Worm (Caenorhabditis elegans): ENCODE results near the gene C53A5.13.
A peak's percentile ranks its signal among the peaks of the same experiment; 100 is the strongest.

C53A5.13 gene

DNA sequence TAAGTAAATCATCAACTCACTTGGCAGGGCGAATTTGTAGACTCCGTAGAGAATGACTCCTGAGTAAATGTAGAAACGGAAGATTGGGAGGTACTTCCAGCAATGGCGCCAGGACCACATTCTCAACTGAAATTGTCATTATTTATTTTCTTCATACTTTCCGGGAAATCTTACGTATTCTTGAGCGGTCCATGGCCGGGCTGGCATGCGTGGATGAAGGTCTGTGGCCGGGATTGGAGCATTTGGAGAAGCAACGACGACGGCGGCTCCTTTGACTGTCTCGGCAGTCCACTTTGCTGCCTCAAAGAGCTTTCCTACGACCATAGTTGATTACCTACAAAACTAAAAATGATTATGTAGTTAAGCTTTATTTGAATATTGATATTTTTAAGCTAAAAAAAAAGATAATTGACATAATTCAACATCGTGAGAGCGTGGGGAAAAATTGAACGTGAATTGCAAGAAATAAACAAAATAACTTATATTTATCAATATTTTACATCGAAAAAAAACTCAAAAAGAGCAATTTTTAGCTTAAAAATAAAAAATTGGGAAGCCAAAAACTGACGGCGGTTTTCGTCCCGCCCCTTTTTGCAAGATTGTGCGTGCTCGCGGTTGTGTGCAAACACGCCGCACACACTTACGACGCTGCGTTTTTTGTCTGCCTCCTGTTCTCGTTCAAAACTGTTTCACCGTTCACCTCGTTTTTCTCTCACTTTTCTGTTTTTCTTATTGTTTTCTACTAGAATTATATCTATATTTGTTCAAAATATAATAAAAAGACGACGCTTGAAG lies 22.7 kb upstream of the C53A5.13 start, which contains the start of gene ril-1:
ril-1 (minus strand) TSS at position 342 of the 795 bp plus-strand sequence.
- TF ChIP-seq snpc-4 (tag; optimal IDR thresholded peaks at IDR 0.05) (peak; percentile 16), C34F6.9 (tag; optimal IDR thresholded peaks at IDR 0.05) (peak; percentile 23), unc-62 (GFP tag; optimal IDR thresholded peaks at IDR 0.05) (no peak), ZK546.5 (tag; optimal IDR thresholded peaks at IDR 0.05) (no peak), lin-39 (tag; optimal IDR thresholded peaks at IDR 0.05) (no peak), nhr-12 (tag; optimal IDR thresholded peaks at IDR 0.05) (no peak), elt-1 (tag; optimal IDR thresholded peaks at IDR 0.05) (no peak), nhr-23 (tag; optimal IDR thresholded peaks at IDR 0.05) (no peak), ztf-1 (GFP tag; conservative IDR thresholded peaks at IDR 0.05) (no peak), skn-1 (tag; optimal IDR thresholded peaks at IDR 0.05) (peak; percentile 60), gmeb-1 (tag; optimal IDR thresholded peaks at IDR 0.05) (peak; percentile 17), nhr-77 (tag; optimal IDR thresholded peaks at IDR 0.05) (no peak), crh-2 (tag; optimal IDR thresholded peaks at IDR 0.05) (peak; percentile 27), nhr-237 (tag; optimal IDR thresholded peaks at IDR 0.05) (no peak), ceh-16 (tag; optimal IDR thresholded peaks at IDR 0.05) (no peak), mab-5 (tag; optimal IDR thresholded peaks at IDR 0.05) (no peak), peb-1 (tag; optimal IDR thresholded peaks at IDR 0.05) (no peak), dmd-4 (tag; optimal IDR thresholded peaks at IDR 0.05) (no peak), lsy-2 (tag; optimal IDR thresholded peaks at IDR 0.05) (peak in 1 of 2 experiments; percentile 52), zag-1 (tag; optimal IDR thresholded peaks at IDR 0.05) (no peak), sma-9 (GFP tag; optimal IDR thresholded peaks at IDR 0.05) (no peak), sma-9 (tag; optimal IDR thresholded peaks at IDR 0.05) (no peak), ceh-82 (tag; optimal IDR thresholded peaks at IDR 0.05) (no peak), nhr-11 (tag; optimal IDR thresholded peaks at IDR 0.05) (no peak), mdl-1 (tag; optimal IDR thresholded peaks at IDR 0.05) (no peak), nhr-10 (tag; optimal IDR thresholded peaks at IDR 0.05) (no peak), nhr-129 (tag; optimal IDR thresholded peaks at IDR 0.05) (peak; percentile 34), unc-55 (GFP tag; optimal IDR thresholded peaks at IDR 0.05) (peak; percentile 74), blmp-1 (tag; optimal IDR thresholded peaks at IDR 0.05; ENCODE audit: insufficient read depth) (no peak), nhr-21 (tag; optimal IDR thresholded peaks at IDR 0.05) (peak; percentile 10), R02D3.7 (tag; optimal IDR thresholded peaks at IDR 0.05) (no peak), sem-4 (tag; optimal IDR thresholded peaks at IDR 0.05) (no peak), alr-1 (tag; optimal IDR thresholded peaks at IDR 0.05) (no peak), F13H6.1 (tag; optimal IDR thresholded peaks at IDR 0.05) (peak; percentile 34), nhr-6 (tag; optimal IDR thresholded peaks at IDR 0.05) (no peak), fos-1 (tag; optimal IDR thresholded peaks at IDR 0.05) (peak; percentile 35), ama-1 (optimal IDR thresholded peaks at IDR 0.05) (no peak), sma-3 (GFP tag; optimal IDR thresholded peaks at IDR 0.05) (peak; percentile 47), elt-3 (tag; optimal IDR thresholded peaks at IDR 0.05) (no peak), lin-13 (GFP tag; optimal IDR thresholded peaks at IDR 0.05) (peak; percentile 20), lin-11 (tag; optimal IDR thresholded peaks at IDR 0.05) (no peak), egl-27 (tag; optimal IDR thresholded peaks at IDR 0.05) (no peak), ztf-11 (tag; optimal IDR thresholded peaks at IDR 0.05) (no peak), Y55F3AM.14 (GFP tag; optimal IDR thresholded peaks at IDR 0.05) (no peak), mbf-1 (tag; optimal IDR thresholded peaks at IDR 0.05) (no peak), ztf-4 (tag; optimal IDR thresholded peaks at IDR 0.05) (no peak), nhr-25 (tag; optimal IDR thresholded peaks at IDR 0.05) (peak; percentile 56), unc-39 (tag; optimal IDR thresholded peaks at IDR 0.05) (no peak), aly-2 (tag; optimal IDR thresholded peaks at IDR 0.05) (no peak)

All from whole organism, L2 larva.